Fruit fly (Drosophila melanogaster) whole organism, prepupa: Measurements from ENCODE around the gene brat.

Experiments used
- CG10631 ChIP-seq: fragments of 200-800 bp; sonication (Bioruptor generic); optimal IDR thresholded peaks from 2 replicates; lab custom pipeline; 2016; ENCODE audit warnings: missing biosample characterization, missing genetic modification characterization
- CG10669 ChIP-seq: fragments of 200-800 bp; sonication (Bioruptor generic); optimal IDR thresholded peaks from 3 replicates; lab custom pipeline; 2018; ENCODE audit warnings: missing biosample characterization, mild to moderate bottlenecking, missing genetic modification characterization, moderate library complexity
- CG11294 ChIP-seq: fragments of 200-800 bp; sonication (Bioruptor generic); IDR thresholded peaks from 2 replicates; pipeline ENCODE4 v1.3.6; 2022; ENCODE audit warnings: missing biosample characterization, missing genetic modification characterization
- CG11762 ChIP-seq: fragments of 200-800 bp; sonication (Bioruptor generic); optimal IDR thresholded peaks from 3 replicates; lab custom pipeline; 2016; ENCODE audit warnings: missing biosample characterization, missing genetic modification characterization; ENCODE audit not compliant: insufficient read depth
- CG1621 ChIP-seq: fragments of 200-800 bp; sonication (Bioruptor generic); optimal IDR thresholded peaks from 3 replicates; lab custom pipeline; 2018; ENCODE audit warnings: missing biosample characterization, mild to moderate bottlenecking, missing genetic modification characterization
- CG16779 ChIP-seq: fragments of 200-800 bp; sonication (Bioruptor generic); optimal IDR thresholded peaks from 3 replicates; lab custom pipeline; 2017; ENCODE audit warnings: missing biosample characterization, mild to moderate bottlenecking, missing genetic modification characterization
- CG3032 ChIP-seq: fragments of 200-800 bp; optimal IDR thresholded peaks from 2 replicates; lab custom pipeline; 2019; ENCODE audit warnings: missing biosample characterization, mild to moderate bottlenecking, missing genetic modification characterization, moderate library complexity
- CG31627 ChIP-seq: fragments of 200-800 bp; sonication (Bioruptor generic); optimal IDR thresholded peaks from 3 replicates; lab custom pipeline; 2016; ENCODE audit warnings: missing biosample characterization, missing genetic modification characterization
- CG34406 ChIP-seq: fragments of 200-800 bp; sonication (Bioruptor generic); optimal IDR thresholded peaks from 3 replicates; lab custom pipeline; 2016; ENCODE audit warnings: missing biosample characterization, missing genetic modification characterization
- CG6792 ChIP-seq: fragments of 200-800 bp; sonication (Bioruptor generic); optimal IDR thresholded peaks from 3 replicates; lab custom pipeline; 2016; ENCODE audit warnings: missing biosample characterization, missing genetic modification characterization
- CG6808 ChIP-seq: fragments of 200-800 bp; sonication (Bioruptor generic); optimal IDR thresholded peaks from 3 replicates; lab custom pipeline; 2017; ENCODE audit warnings: missing biosample characterization, missing genetic modification characterization, mild to moderate bottlenecking, moderate library complexity, missing genetic modification reagents
- CG7368 ChIP-seq: fragments of 200-800 bp; sonication (Bioruptor generic); optimal IDR thresholded peaks from 3 replicates; lab custom pipeline; 2016; ENCODE audit warnings: missing biosample characterization, missing genetic modification characterization
- CG8119 ChIP-seq: fragments of 200-800 bp; sonication (Bioruptor generic); IDR thresholded peaks from 3 replicates; pipeline ENCODE4 v1.3.6; 2022; ENCODE audit warnings: missing biosample characterization, missing genetic modification characterization
- CG9139 ChIP-seq: fragments of 200-800 bp; sonication (Bioruptor generic); optimal IDR thresholded peaks from 3 replicates; lab custom pipeline; 2017; ENCODE audit warnings: missing biosample characterization, mild to moderate bottlenecking, missing genetic modification characterization
- Eip75B ChIP-seq: fragments of 200-800 bp; sonication (Bioruptor generic); optimal IDR thresholded peaks from 3 replicates; lab custom pipeline; 2016; ENCODE audit warnings: missing biosample characterization, missing genetic modification characterization
- Eip78C ChIP-seq: fragments of 200-800 bp; sonication (Bioruptor generic); peaks from one replicate; lab custom pipeline; 2016; ENCODE audit warnings: missing biosample characterization, missing genetic modification characterization
- Hr38 ChIP-seq: sonication (Bioruptor generic); optimal IDR thresholded peaks from 2 replicates; lab custom pipeline; 2016; ENCODE audit warnings: missing biosample characterization, missing genetic modification characterization
- Hr4 ChIP-seq: fragments of 200-800 bp; sonication (Bioruptor generic); optimal IDR thresholded peaks from 3 replicates; lab custom pipeline; 2016; ENCODE audit warnings: missing biosample characterization, missing genetic modification characterization
- Lpt ChIP-seq: fragments of 200-800 bp; sonication (Bioruptor generic); optimal IDR thresholded peaks from 3 replicates; lab custom pipeline; 2016; ENCODE audit warnings: missing biosample characterization, missing genetic modification characterization
- Smox ChIP-seq: fragments of 200-800 bp; sonication (Bioruptor generic); optimal IDR thresholded peaks from 3 replicates; lab custom pipeline; 2016; ENCODE audit warnings: missing biosample characterization, missing genetic modification characterization
- Sox14 ChIP-seq: fragments of 200-800 bp; sonication (Bioruptor generic); optimal IDR thresholded peaks from 3 replicates; lab custom pipeline; 2016; ENCODE audit warnings: missing biosample characterization, missing genetic modification characterization
- cyc ChIP-seq: fragments of 200-800 bp; sonication (Bioruptor generic); optimal IDR thresholded peaks from 3 replicates; lab custom pipeline; 2016; ENCODE audit warnings: missing biosample characterization, missing genetic modification characterization
- dac ChIP-seq: fragments of 200-800 bp; sonication (Bioruptor generic); optimal IDR thresholded peaks from 2 replicates; lab custom pipeline; 2017; ENCODE audit warnings: missing biosample characterization, mild to moderate bottlenecking, missing genetic modification characterization
- dsx ChIP-seq: fragments of 200-800 bp; optimal IDR thresholded peaks from 3 replicates; lab custom pipeline; 2019; ENCODE audit warnings: missing biosample characterization, mild to moderate bottlenecking, missing genetic modification characterization, moderate library complexity; ENCODE audit not compliant: poor library complexity, severe bottlenecking
- eg ChIP-seq: fragments of 200-800 bp; sonication (Bioruptor generic); IDR thresholded peaks from 3 replicates; pipeline ENCODE4 v1.3.6; 2022; ENCODE audit warnings: missing biosample characterization, missing genetic modification characterization
- fd85E ChIP-seq: fragments of 200-800 bp; sonication (Bioruptor generic); optimal IDR thresholded peaks from 3 replicates; lab custom pipeline; 2016; ENCODE audit warnings: missing biosample characterization, missing genetic modification characterization
- salr ChIP-seq, 2 experiments: fragments of 200-800 bp; sonication (Bioruptor generic); optimal IDR thresholded peaks; 3 replicates each; lab custom pipeline; 2016 to 2018; ENCODE audit warnings: missing biosample characterization in 2 of 2, missing genetic modification characterization in 2 of 2, mild to moderate bottlenecking in 1 of 2
- ss ChIP-seq, 2 experiments: fragments of 200-800 bp; sonication (Bioruptor generic); optimal IDR thresholded peaks; 2 replicates in 1 of 2; 3 replicates in 1 of 2; lab custom pipeline; 2017 to 2018; ENCODE audit warnings: mild to moderate bottlenecking in 2 of 2, missing biosample characterization in 2 of 2, missing genetic modification characterization in 2 of 2, moderate library complexity in 1 of 2
- svp ChIP-seq: fragments of 200-800 bp; sonication (Bioruptor generic); peaks from one replicate; lab custom pipeline; 2016; ENCODE audit warnings: missing biosample characterization, missing genetic modification characterization
- topi ChIP-seq: fragments of 200-800 bp; sonication (Bioruptor generic); optimal IDR thresholded peaks from 3 replicates; lab custom pipeline; 2016; ENCODE audit warnings: missing biosample characterization, missing genetic modification characterization
- vri ChIP-seq: fragments of 200-800 bp; sonication (Bioruptor generic); optimal IDR thresholded peaks from 3 replicates; lab custom pipeline; 2016; ENCODE audit warnings: missing biosample characterization, mild to moderate bottlenecking, missing genetic modification characterization

The brat gene

DNA sequence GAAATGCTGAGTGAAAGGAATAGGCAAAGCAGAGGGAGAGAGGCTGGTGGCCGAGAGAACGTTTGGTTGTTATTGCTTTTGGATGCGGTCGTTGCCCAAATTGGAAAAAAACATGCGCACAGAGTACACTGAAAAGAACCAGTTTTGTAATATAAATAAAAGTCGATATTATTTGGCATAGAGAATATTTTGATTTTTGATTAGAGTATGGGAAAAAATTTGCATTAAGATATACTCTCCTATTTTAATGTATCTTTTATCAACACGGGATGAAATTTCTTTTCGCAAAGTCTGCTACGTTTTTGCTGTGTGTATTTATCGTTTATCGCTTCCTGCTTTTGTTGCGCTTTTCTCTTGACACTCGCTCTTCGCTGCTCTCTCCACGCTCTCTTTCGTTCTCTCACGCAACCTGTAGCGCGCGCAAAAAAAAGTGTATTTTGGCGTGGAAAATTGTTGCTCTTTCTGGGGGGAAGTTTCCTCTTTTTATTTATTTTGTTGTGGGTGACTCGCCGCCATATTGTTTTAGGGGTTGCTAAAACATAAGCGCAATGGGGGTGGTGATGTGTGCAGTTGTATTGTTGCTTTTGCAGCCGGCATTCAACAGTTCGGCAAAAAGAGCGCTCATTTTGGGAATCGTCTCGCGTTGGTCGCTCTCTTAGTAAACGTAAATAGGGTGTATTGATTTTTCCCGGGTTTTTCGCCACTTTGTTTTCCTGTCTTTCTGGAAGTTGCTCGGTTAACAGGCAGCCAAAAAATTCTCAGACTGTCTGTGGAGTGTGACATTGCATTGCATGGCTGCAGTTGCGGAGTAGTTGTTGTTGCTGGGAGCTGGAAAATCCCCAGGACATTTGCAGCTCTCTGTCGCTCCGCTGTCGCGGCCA is 31.6 kb downstream of the brat start (continued):
- TF ChIP-seq CG34406 (GFP tag; lab: Kevin White, UChicago), result peak; percentile 95
- peak; percentile 89 for TF ChIP-seq vri
- TF ChIP-seq Eip75B (GFP tag; lab: Kevin White, UChicago), result peak; percentile 97
- TF ChIP-seq CG10669 (GFP tag; lab: Kevin White, UChicago), result peak; percentile 92
- TF ChIP-seq Hr38 (GFP tag; lab: Kevin White, UChicago), result peak; percentile 82
- peak; percentile 95 for TF ChIP-seq CG31627 (GFP tag; lab: Kevin White, UChicago)
- TF ChIP-seq CG11762 (GFP tag; lab: Kevin White, UChicago), result peak; percentile 94
- TF ChIP-seq topi, result peak; percentile 96
- TF ChIP-seq Sox14 (GFP tag; lab: Kevin White, UChicago), result peak; percentile 96
- peak; percentile 78 to 87 for TF ChIP-seq ss (GFP tag; optimal IDR thresholded peaks at IDR 0.05; lab: Kevin White, UChicago)
- peak; percentile 96 for TF ChIP-seq CG10631
- peak; percentile 97 for TF ChIP-seq Smox
- peak; percentile 99 for TF ChIP-seq CG8119 (GFP tag; lab: Robert Waterston, UW)
- peak; percentile 94 for TF ChIP-seq CG6792 (GFP tag; lab: Kevin White, UChicago)
- TF ChIP-seq salr (GFP tag; optimal IDR thresholded peaks at IDR 0.05; lab: Kevin White, UChicago), result peak; percentile 66 to 95
- TF ChIP-seq CG9139, result peak; percentile 74
- TF ChIP-seq CG1621 (tag; lab: Kevin White, UChicago), result peak; percentile 83
- peak; percentile 83 for TF ChIP-seq fd85E (GFP tag; lab: Kevin White, UChicago)
- TF ChIP-seq, all 60 proteins: peak for 60

- no peak for TF ChIP-seq svp (GFP tag; lab: Kevin White, UChicago)
- TF ChIP-seq Smox, result no peak
- no peak for TF ChIP-seq CG34406 (GFP tag; lab: Kevin White, UChicago)
- no peak for TF ChIP-seq CG9139
- no peak for TF ChIP-seq CG10669 (GFP tag; lab: Kevin White, UChicago)
- peak; percentile 56 for TF ChIP-seq Sox14 (GFP tag; lab: Kevin White, UChicago)
- peak; percentile 39 for TF ChIP-seq dsx
- TF ChIP-seq CG6808 (GFP tag; lab: Kevin White, UChicago), result no peak
- no peak for TF ChIP-seq cyc (GFP tag; lab: Kevin White, UChicago)
- no peak for TF ChIP-seq CG11762 (GFP tag; lab: Kevin White, UChicago)
- TF ChIP-seq CG11294 (GFP tag; lab: Robert Waterston, UW), result no peak
- TF ChIP-seq Hr4 (GFP tag; lab: Kevin White, UChicago), result no peak
- TF ChIP-seq eg (GFP tag; lab: Robert Waterston, UW), result no peak
- TF ChIP-seq CG31627 (GFP tag; lab: Kevin White, UChicago), result no peak
- no peak for TF ChIP-seq CG16779 (tag; lab: Kevin White, UChicago)
- no peak for TF ChIP-seq CG6792 (GFP tag; lab: Kevin White, UChicago)
- TF ChIP-seq CG3032 (tag; lab: Kevin White, UChicago), result no peak
- no peak for TF ChIP-seq fd85E (GFP tag; lab: Kevin White, UChicago)
- TF ChIP-seq Eip78C (GFP tag; lab: Kevin White, UChicago), result peak; percentile 66
- TF ChIP-seq CG7368 (GFP tag; lab: Kevin White, UChicago), result no peak
- no peak for TF ChIP-seq salr (GFP tag; optimal IDR thresholded peaks at IDR 0.05; lab: Kevin White, UChicago)
These were observed 32.4 kb downstream of the brat start for dm6 chr2L:19165998-19166397.

- TF ChIP-seq ss (GFP tag; optimal IDR thresholded peaks at IDR 0.05; lab: Kevin White, UChicago) (peak; percentile 3 to 17), dac (no peak)
- TF ChIP-seq, all 60 proteins: peak for 1
These were observed 33.6 kb downstream of the brat start for dm6 chr2L:19167135-19167681.

dm6 chr2L:19168095-19168697 is 34.6 kb downstream of the brat start:
- TF ChIP-seq svp (GFP tag; lab: Kevin White, UChicago) (peak; percentile 95), Lpt (GFP tag; lab: Kevin White, UChicago) (no peak), Eip78C (GFP tag; lab: Kevin White, UChicago) (peak; percentile 33), CG1621 (tag; lab: Kevin White, UChicago) (no peak)
